Fruit fly (Drosophila melanogaster) S2 (cell line): ENCODE results near the gene CG2187.

Experiments
- CG8478 ChIP-seq: fragments of >200 bp; optimal IDR thresholded peaks from 2 replicates; lab custom pipeline; 2018
- CTCF ChIP-seq, 2 experiments: fragments of >200 bp; optimal IDR thresholded peaks; 2 replicates each; lab custom pipeline; 2018

DNA sequence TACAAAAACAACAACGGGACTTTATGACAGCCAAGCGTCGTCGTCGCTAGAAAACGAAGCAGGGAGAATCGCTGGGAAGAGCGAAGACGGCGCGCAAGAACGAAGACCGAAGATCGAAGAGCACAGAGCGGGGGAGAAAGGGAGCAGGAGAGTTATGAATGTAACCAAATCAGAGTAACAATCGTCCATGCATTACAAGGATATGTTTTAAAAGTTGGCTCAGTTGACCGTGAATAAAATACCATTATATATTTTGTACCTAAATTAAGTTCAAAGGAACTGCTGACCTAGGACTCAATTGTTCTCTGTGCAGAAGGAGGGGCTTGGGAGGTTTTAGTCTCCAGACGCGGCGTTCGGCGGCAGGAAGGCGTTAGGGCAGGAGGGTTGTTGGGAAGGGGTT, 37.0 kb downstream of the CG2187 start:
- no peak for TF ChIP-seq CG8478 (lab: Kevin White, UChicago)
- TF ChIP-seq CTCF (optimal IDR thresholded peaks at IDR 0.05; lab: Kevin White, UChicago): no peak
